Fruit fly (Drosophila melanogaster): Measurements from ENCODE around the gene CG8852.

Gene CG8852

DNA sequence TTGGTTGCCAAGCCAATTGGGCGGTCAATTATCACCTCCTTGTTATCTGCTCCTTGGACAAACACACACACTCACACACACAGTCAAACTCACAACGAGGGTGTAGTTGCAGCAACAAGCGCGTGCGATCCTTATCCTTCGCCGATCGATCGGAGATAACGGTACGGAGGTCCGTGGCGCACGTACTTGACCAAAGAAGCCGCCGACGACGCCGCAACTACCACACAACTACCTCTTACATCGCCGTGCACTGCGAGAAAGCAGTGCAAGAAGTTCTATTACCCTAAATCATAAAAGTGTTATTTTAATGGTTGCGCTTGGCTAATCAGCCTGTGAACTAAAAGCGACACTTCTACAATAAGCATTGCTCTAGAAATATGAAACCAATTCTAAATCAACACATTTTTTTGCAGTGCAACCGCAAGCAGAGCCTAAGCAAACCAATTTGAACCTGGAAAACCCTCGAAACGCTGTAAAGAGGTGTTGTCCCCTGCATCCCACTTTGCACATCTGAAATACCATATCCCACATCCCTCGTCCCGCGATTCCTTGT lies 8.1 kb downstream of the CG8852 start (continued):
- TF ChIP-seq CG17802 (tag; optimal IDR thresholded peaks at IDR 0.05) (no peak), nom (GFP tag; optimal IDR thresholded peaks at IDR 0.05) (no peak), chif (GFP tag; optimal IDR thresholded peaks at IDR 0.05) (peak; percentile 44 to 76), CG6854 (GFP tag; optimal IDR thresholded peaks at IDR 0.05) (no peak), CG1647 (GFP tag; optimal IDR thresholded peaks at IDR 0.05) (peak; percentile 20), Optix (GFP tag; IDR thresholded peaks at IDR 0.05) (peak; percentile 54; the same call in 1 of the 3 replicates), NC2α (GFP tag; optimal IDR thresholded peaks at IDR 0.05) (no peak), croc (GFP tag; conservative IDR thresholded peaks at IDR 0.05) (0 out of 3 replicates have a peak, but pooled peaks have one; percentile 40), CG2120 (GFP tag; optimal IDR thresholded peaks at IDR 0.05) (no peak), Six4 (GFP tag; optimal IDR thresholded peaks at IDR 0.05) (peak; percentile 12), ind (GFP tag; optimal IDR thresholded peaks at IDR 0.05) (peak; percentile 37), Lhr (GFP tag; optimal IDR thresholded peaks at IDR 0.05) (peak; percentile 10), CG12391 (tag; optimal IDR thresholded peaks at IDR 0.05) (peak; percentile 54), CG12236 (GFP tag; optimal IDR thresholded peaks at IDR 0.05) (peak; percentile 22), CG6254 (GFP tag; optimal IDR thresholded peaks at IDR 0.05) (peak; percentile 50), CG10959 (GFP tag; IDR thresholded peaks at IDR 0.05) (peak; percentile 82), Lim3 (GFP tag; IDR thresholded peaks at IDR 0.05) (no peak), pita (GFP tag; optimal IDR thresholded peaks at IDR 0.05) (no peak), sqz (GFP tag; optimal IDR thresholded peaks at IDR 0.05) (no peak), fd3F (GFP tag; optimal IDR thresholded peaks at IDR 0.05) (no peak), pnt (GFP tag; optimal IDR thresholded peaks at IDR 0.05) (peak; percentile 55), CG9727 (GFP tag; optimal IDR thresholded peaks at IDR 0.05) (peak; percentile 85), CG6175 (GFP tag; IDR thresholded peaks at IDR 0.05) (no peak), CG1233 (GFP tag; optimal IDR thresholded peaks at IDR 0.05) (peak; percentile 46), CG10565 (GFP tag; optimal IDR thresholded peaks at IDR 0.05) (peak; percentile 21), CG2678 (tag; optimal IDR thresholded peaks at IDR 0.05) (peak; percentile 21), Pdp1 (GFP tag; optimal IDR thresholded peaks at IDR 0.05) (peak; percentile 45 to 59), unc-4 (GFP tag; IDR thresholded peaks at IDR 0.05; ENCODE audit: partially characterized antibody) (no peak), CG6683 (GFP tag; optimal IDR thresholded peaks at IDR 0.05) (no peak), CG1792 (GFP tag; optimal IDR thresholded peaks at IDR 0.05) (peak; percentile 21), Oaz (GFP tag; IDR thresholded peaks at IDR 0.05) (0 out of 2 replicates have a peak, but pooled peaks have one; percentile 12), disco-r (GFP tag; optimal IDR thresholded peaks at IDR 0.05) (no peak), CHES-1-like (GFP tag; optimal IDR thresholded peaks at IDR 0.05) (peak; percentile 4), CG11085 (GFP tag; IDR thresholded peaks at IDR 0.05) (no peak), CG1832 (GFP tag; optimal IDR thresholded peaks at IDR 0.05) (no peak), Dbx (GFP tag; IDR thresholded peaks at IDR 0.05) (no peak), CG11695 (GFP tag; IDR thresholded peaks at IDR 0.05) (no peak), Hsf (GFP tag; optimal IDR thresholded peaks at IDR 0.05) (peak; percentile 46), CG12219 (GFP tag; optimal IDR thresholded peaks at IDR 0.05) (no peak), CG11247 (GFP tag; IDR thresholded peaks at IDR 0.05) (no peak), CG10209 (GFP tag; optimal IDR thresholded peaks at IDR 0.05) (peak; percentile 27), gsb-n (tag; optimal IDR thresholded peaks at IDR 0.05) (peak; percentile 36), tll (GFP tag; optimal IDR thresholded peaks at IDR 0.05) (peak; percentile 36 to 77), CG4424 (GFP tag; optimal IDR thresholded peaks at IDR 0.05) (peak; percentile 61), CG2202 (tag; optimal IDR thresholded peaks at IDR 0.05) (peak; percentile 53), al (GFP tag; IDR thresholded peaks at IDR 0.05) (no peak), oc (tag; optimal IDR thresholded peaks at IDR 0.05) (no peak), CG31441 (GFP tag; IDR thresholded peaks at IDR 0.05) (peak; percentile 52; the same call in 1 of the 2 replicates), Hey (tag; optimal IDR thresholded peaks at IDR 0.05) (no peak)

Data from whole organism, embryonic.